Worm (Caenorhabditis elegans): ENCODE results near the gene M03F8.1.

The M03F8.1 gene

DNA sequence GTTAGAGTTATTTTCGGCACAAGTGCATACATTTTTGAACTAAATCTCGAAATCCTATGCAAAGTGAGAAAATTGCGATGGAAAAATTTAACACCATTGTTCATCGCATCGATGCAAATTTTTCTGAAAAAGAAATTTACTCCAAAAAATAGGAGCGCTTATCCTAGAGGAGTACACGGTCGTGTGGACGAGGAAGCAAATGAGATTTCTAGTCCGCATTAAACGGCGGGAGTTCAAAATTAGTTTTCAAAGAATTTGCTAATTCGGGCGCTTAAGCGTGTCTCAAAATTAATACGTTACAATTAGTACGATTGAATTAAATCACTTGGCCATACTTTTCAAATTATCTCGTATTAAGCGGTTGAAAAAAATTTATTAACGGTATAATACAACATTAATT, 33.5 kb upstream of the M03F8.1 start, which contains the start of gene lrpr-1 (continued):
- TF ChIP-seq C38D4.7 (GFP tag; optimal IDR thresholded peaks at IDR 0.05) = no peak
- no peak for TF ChIP-seq sdc-2 (tag; optimal IDR thresholded peaks at IDR 0.05)
- TF ChIP-seq rnt-1 (tag; optimal IDR thresholded peaks at IDR 0.05) = peak; percentile 74
- TF ChIP-seq pat-9 (tag; optimal IDR thresholded peaks at IDR 0.05) = no peak
- no peak for TF ChIP-seq ama-1 (optimal IDR thresholded peaks at IDR 0.05)
- TF ChIP-seq elt-2 (tag; optimal IDR thresholded peaks at IDR 0.05) = no peak
- TF ChIP-seq mec-3 (tag; optimal IDR thresholded peaks at IDR 0.05; ENCODE audit: borderline replicate concordance) = peak; percentile 92
- no peak for TF ChIP-seq Y22D7AL.16 (tag; optimal IDR thresholded peaks at IDR 0.05)
- peak; percentile 28 for TF ChIP-seq fkh-6 (tag; optimal IDR thresholded peaks at IDR 0.05)
- TF ChIP-seq nfya-1 (tag; optimal IDR thresholded peaks at IDR 0.05) = no peak

DNA sequence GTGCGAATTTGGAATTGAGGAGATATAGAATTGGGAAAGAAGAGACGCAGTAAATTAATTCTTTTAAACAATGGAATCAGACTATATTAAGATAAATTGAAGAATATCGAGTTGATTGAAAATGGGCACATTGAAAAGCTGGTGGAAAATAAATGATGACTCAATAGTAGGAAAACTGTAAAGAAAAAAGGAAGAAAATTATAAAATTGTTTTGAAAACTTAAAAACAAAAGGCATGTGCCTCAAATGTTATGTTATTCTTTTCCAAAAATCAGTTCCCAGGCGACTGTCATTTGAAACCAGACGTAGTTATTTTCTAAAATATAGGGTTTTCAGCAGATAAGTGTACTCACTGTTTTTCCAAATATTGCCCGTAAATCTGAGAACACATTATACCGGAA, 31.3 kb upstream of the M03F8.1 start, which contains the start of gene C04E6.12:
C04E6.12 (minus strand) TSS at position 101 of the 400 bp plus-strand sequence.
- no peak for TF ChIP-seq ceh-14 (tag; optimal IDR thresholded peaks at IDR 0.05)
- TF ChIP-seq hlh-30 (tag; optimal IDR thresholded peaks at IDR 0.05; ENCODE audit: insufficient read depth) = no peak
- no peak for TF ChIP-seq npax-4 (tag; optimal IDR thresholded peaks at IDR 0.05)
- no peak for TF ChIP-seq gmeb-2 (tag; optimal IDR thresholded peaks at IDR 0.05)
- no peak for TF ChIP-seq fax-1 (tag; optimal IDR thresholded peaks at IDR 0.05)

DNA sequence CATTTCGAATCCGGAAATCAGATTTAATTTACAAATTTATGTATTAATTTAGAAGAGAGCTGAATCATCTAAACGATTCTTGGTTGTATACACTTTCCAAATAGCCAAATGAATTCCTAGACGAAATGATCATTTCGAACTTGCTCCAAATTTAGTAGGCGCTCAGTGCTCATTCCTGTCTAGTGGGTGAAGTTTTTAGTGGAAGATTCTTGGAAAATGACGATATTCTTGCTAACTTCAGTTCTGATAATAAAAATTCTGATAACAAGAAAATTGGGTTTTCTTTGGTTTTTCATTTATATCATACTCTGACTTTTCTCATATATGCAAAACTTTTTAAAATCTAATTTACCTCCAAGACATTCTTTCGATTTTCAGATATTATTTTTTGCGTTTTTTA, 29.5 kb upstream of the M03F8.1 start:
- no peak for TF ChIP-seq pros-1 (tag; optimal IDR thresholded peaks at IDR 0.05)
- no peak for TF ChIP-seq zip-5 (tag; optimal IDR thresholded peaks at IDR 0.05)
- no peak for TF ChIP-seq pat-9 (tag; optimal IDR thresholded peaks at IDR 0.05)
- TF ChIP-seq che-1 (tag; optimal IDR thresholded peaks at IDR 0.05) = no peak
- TF ChIP-seq lim-6 (tag; optimal IDR thresholded peaks at IDR 0.05) = no peak
- no peak for TF ChIP-seq pha-4 (tag; optimal IDR thresholded peaks at IDR 0.05)
- TF ChIP-seq fkh-10 (GFP tag; optimal IDR thresholded peaks at IDR 0.05) = no peak
- TF ChIP-seq ceh-48 (tag; optimal IDR thresholded peaks at IDR 0.05) = no peak

DNA sequence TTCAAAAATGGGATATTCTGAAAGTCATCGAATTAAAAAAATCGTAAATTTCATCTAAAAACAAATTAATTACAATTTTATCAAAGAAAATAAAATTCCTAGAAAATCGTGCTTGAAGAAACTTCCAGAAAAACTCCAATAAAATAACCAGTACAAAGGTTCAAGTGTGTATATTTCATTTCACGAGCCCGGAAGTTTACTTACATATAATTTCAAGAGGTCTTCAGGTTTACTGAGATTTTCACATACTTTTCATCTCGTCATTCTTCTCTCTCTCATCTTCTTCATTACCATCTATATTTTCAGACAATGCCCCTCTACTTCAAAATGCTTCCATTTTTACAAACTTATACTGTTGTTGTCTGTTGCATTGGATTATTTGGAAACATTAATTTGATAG, 29.0 kb upstream of the M03F8.1 start, which contains the start of gene srsx-18:
srsx-18 (plus strand) TSS at position 301 of the 400 bp plus-strand sequence.
- no peak for TF ChIP-seq pqm-1 (tag; optimal IDR thresholded peaks at IDR 0.05)
- no peak for TF ChIP-seq dmd-4 (tag; optimal IDR thresholded peaks at IDR 0.05; ENCODE audit: borderline replicate concordance)
- TF ChIP-seq ceh-48 (tag; optimal IDR thresholded peaks at IDR 0.05) = no peak
- TF ChIP-seq sox-4 (tag; optimal IDR thresholded peaks at IDR 0.05) = no peak
- TF ChIP-seq ceh-2 (tag; optimal IDR thresholded peaks at IDR 0.05) = no peak

DNA sequence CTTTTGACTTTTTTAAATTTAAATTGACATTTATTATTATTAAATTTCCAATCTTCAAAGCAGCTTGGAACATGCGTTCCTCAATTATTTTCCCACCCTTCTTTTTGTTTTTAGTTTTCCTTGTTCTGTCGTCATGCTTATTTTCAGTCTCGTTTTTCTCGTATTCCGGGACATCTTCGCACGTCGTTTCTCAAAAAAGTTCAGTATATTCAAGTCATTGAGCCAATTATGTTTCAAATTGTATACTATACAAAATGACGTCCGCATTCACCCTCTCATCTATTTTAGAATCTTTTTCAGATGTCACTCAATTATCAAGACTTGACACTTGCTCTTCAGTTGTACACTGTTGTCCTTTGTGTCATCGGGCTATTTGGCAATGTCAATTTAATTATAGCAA, 23.9 kb upstream of the M03F8.1 start, which contains the start of gene srsx-17:
srsx-17 (plus strand) TSS at position 301 of the 400 bp plus-strand sequence.
- TF ChIP-seq ceh-31 (tag; optimal IDR thresholded peaks at IDR 0.05) (no peak), npax-4 (tag; optimal IDR thresholded peaks at IDR 0.05) (no peak), unc-42 (tag; optimal IDR thresholded peaks at IDR 0.05) (no peak), zip-5 (tag; optimal IDR thresholded peaks at IDR 0.05) (no peak), hlh-13 (GFP tag; optimal IDR thresholded peaks at IDR 0.05) (no peak), hlh-8 (tag; optimal IDR thresholded peaks at IDR 0.05) (no peak), ceh-48 (tag; optimal IDR thresholded peaks at IDR 0.05) (no peak), unc-55 (GFP tag; optimal IDR thresholded peaks at IDR 0.05) (no peak), nhr-11 (tag; optimal IDR thresholded peaks at IDR 0.05) (no peak), ceh-6 (GFP tag; optimal IDR thresholded peaks at IDR 0.05) (no peak), ref-2 (tag; optimal IDR thresholded peaks at IDR 0.05) (no peak), sox-4 (tag; optimal IDR thresholded peaks at IDR 0.05) (no peak), ceh-2 (tag; optimal IDR thresholded peaks at IDR 0.05) (no peak), ceh-34 (tag; optimal IDR thresholded peaks at IDR 0.05) (no peak), hlh-6 (tag; optimal IDR thresholded peaks at IDR 0.05) (no peak), madf-2 (tag; optimal IDR thresholded peaks at IDR 0.05) (no peak), ceh-14 (tag; optimal IDR thresholded peaks at IDR 0.05) (no peak), fkh-6 (tag; optimal IDR thresholded peaks at IDR 0.05) (no peak), odd-2 (tag; optimal IDR thresholded peaks at IDR 0.05) (no peak), ahr-1 (tag; optimal IDR thresholded peaks at IDR 0.05) (no peak)
